Fruit fly (Drosophila melanogaster) whole organism: ENCODE measurements around the gene asp.

ENCODE experiments used
- EcR ChIP-seq, 2 experiments: fragments of >200 bp; optimal IDR thresholded peaks; 2 replicates each; lab custom pipeline; 2017; ENCODE audit warnings: missing biosample characterization in 2 of 2, missing genetic modification characterization in 2 of 2, missing genetic modification reagents in 2 of 2
- psq ChIP-seq: fragments of >200 bp; optimal IDR thresholded peaks from 2 replicates; lab custom pipeline; 2017

dm6 chr3R:24767667-24768340 is 14.2 kb downstream of the asp start:
- TF ChIP-seq psq (lab: Kevin White, UChicago) (no peak), EcR (GFP tag; optimal IDR thresholded peaks at IDR 0.05; lab: Kevin White, UChicago) (no peak)
